Fruit fly (Drosophila melanogaster) whole organism, wandering third instar larva: ENCODE results near the gene bowl.

Source experiments
- Abd-B ChIP-seq: fragments of >200 bp; optimal IDR thresholded peaks from 2 replicates; lab custom pipeline; 2017; ENCODE audit warnings: missing biosample characterization, missing genetic modification characterization
- CG32264 ChIP-seq: fragments of 200-800 bp; sonication (Bioruptor generic); optimal IDR thresholded peaks from 2 replicates; lab custom pipeline; 2016; ENCODE audit warnings: missing biosample characterization, missing genetic modification characterization
- CG9705 ChIP-seq: fragments of 200-800 bp; sonication (Bioruptor generic); optimal IDR thresholded peaks from 2 replicates; lab custom pipeline; 2018; ENCODE audit warnings: missing biosample characterization, mild to moderate bottlenecking, missing genetic modification characterization
- CrebA ChIP-seq: fragments of 200-800 bp; sonication (Bioruptor generic); optimal IDR thresholded peaks from 2 replicates; lab custom pipeline; 2016; ENCODE audit warnings: missing biosample characterization, mild to moderate bottlenecking, missing genetic modification characterization, borderline replicate concordance
- Dfd ChIP-seq: fragments of >200 bp; optimal IDR thresholded peaks from 2 replicates; lab custom pipeline; 2017; ENCODE audit warnings: missing biosample characterization, missing genetic modification characterization
- Dif ChIP-seq: fragments of 200-275, 200-300 bp; sonication (Bioruptor generic); optimal IDR thresholded peaks from 2 replicates; lab custom pipeline; 2018; ENCODE audit warnings: missing biosample characterization, missing genetic modification characterization; ENCODE audit not compliant: partially characterized antibody
- GATAd ChIP-seq: sonication (Bioruptor generic); optimal IDR thresholded peaks from 2 replicates; lab custom pipeline; 2016; ENCODE audit warnings: missing biosample characterization, missing genetic modification characterization
- HLH106 ChIP-seq: fragments of 200-800 bp; optimal IDR thresholded peaks from 3 replicates; lab custom pipeline; 2019; ENCODE audit warnings: missing biosample characterization, mild to moderate bottlenecking, missing genetic modification characterization, moderate library complexity
- Hnf4 ChIP-seq: fragments of 200-800 bp; sonication (Bioruptor generic); optimal IDR thresholded peaks from 2 replicates; lab custom pipeline; 2016; ENCODE audit warnings: missing biosample characterization, mild to moderate bottlenecking, missing genetic modification characterization
- Hr78 ChIP-seq: fragments of >200 bp; optimal IDR thresholded peaks from 2 replicates; lab custom pipeline; 2017; ENCODE audit warnings: missing biosample characterization, missing genetic modification characterization
- Hr83 ChIP-seq: fragments of 200-300 bp; sonication (Bioruptor generic); optimal IDR thresholded peaks from 2 replicates; lab custom pipeline; 2016; ENCODE audit warnings: missing biosample characterization, mild to moderate bottlenecking, missing genetic modification characterization, moderate library complexity; ENCODE audit not compliant: poor library complexity, severe bottlenecking
- Jra ChIP-seq: sonication (Bioruptor generic); optimal IDR thresholded peaks from 2 replicates; lab custom pipeline; 2016; ENCODE audit warnings: missing biosample characterization, missing genetic modification characterization
- Mio ChIP-seq: sonication (Bioruptor generic); optimal IDR thresholded peaks from 2 replicates; lab custom pipeline; 2016; ENCODE audit warnings: missing biosample characterization, missing genetic modification characterization
- Myc ChIP-seq: fragments of >200 bp; optimal IDR thresholded peaks from 2 replicates; lab custom pipeline; 2017
- N ChIP-seq: fragments of >200 bp; optimal IDR thresholded peaks from 2 replicates; lab custom pipeline; 2018; ENCODE audit warnings: missing biosample characterization, missing external identifiers, missing genetic modification characterization
- OdsH ChIP-seq: fragments of 200-800 bp; sonication (Bioruptor generic); optimal IDR thresholded peaks from 2 replicates; lab custom pipeline; 2016; ENCODE audit warnings: missing biosample characterization, mild to moderate bottlenecking, missing genetic modification characterization
- Rel ChIP-seq, 2 experiments: fragments of 200-800 bp; sonication (Bioruptor generic) in 1 of 2; optimal IDR thresholded peaks; 2 replicates in 1 of 2; 3 replicates in 1 of 2; lab custom pipeline; 2016 to 2019; ENCODE audit warnings: mild to moderate bottlenecking in 2 of 2, missing biosample characterization in 2 of 2, missing genetic modification characterization in 2 of 2, moderate library complexity in 1 of 2
- Sp1 ChIP-seq: fragments of 200-800 bp; sonication (Bioruptor generic); optimal IDR thresholded peaks from 3 replicates; lab custom pipeline; 2019; ENCODE audit warnings: missing biosample characterization, mild to moderate bottlenecking, missing genetic modification characterization, moderate library complexity
- Vsx2 ChIP-seq: fragments of 200-300, 225-300 bp; sonication (Bioruptor generic); optimal IDR thresholded peaks from 2 replicates; lab custom pipeline; 2018; ENCODE audit warnings: missing biosample characterization, missing genetic modification characterization; ENCODE audit not compliant: partially characterized antibody
- br ChIP-seq: fragments of 200-800 bp; sonication (Bioruptor generic); optimal IDR thresholded peaks from 2 replicates; lab custom pipeline; 2016; ENCODE audit warnings: missing biosample characterization, missing genetic modification characterization
- brk ChIP-seq: fragments of 200-800 bp; sonication (Bioruptor generic); optimal IDR thresholded peaks from 2 replicates; lab custom pipeline; 2016; ENCODE audit warnings: missing biosample characterization, mild to moderate bottlenecking, missing genetic modification characterization
- dl ChIP-seq, 2 experiments: fragments of 175-275, 200-275 bp in 1 of 2; fragments of 200-275 bp in 1 of 2; sonication (Bioruptor generic); optimal IDR thresholded peaks; lab custom pipeline; 2018; ENCODE audit warnings: mild to moderate bottlenecking in 2 of 2, missing biosample characterization in 2 of 2, missing genetic modification characterization in 2 of 2, moderate library complexity in 2 of 2; ENCODE audit not compliant: partially characterized antibody in 2 of 2, insufficient read depth in 1 of 2
- dmrt93B ChIP-seq: fragments of 200-800 bp; sonication (Bioruptor generic); optimal IDR thresholded peaks from 2 replicates; lab custom pipeline; 2018; ENCODE audit warnings: missing biosample characterization, mild to moderate bottlenecking, missing genetic modification characterization
- dsf ChIP-seq: sonication (Bioruptor generic); optimal IDR thresholded peaks from 2 replicates; lab custom pipeline; 2016; ENCODE audit warnings: missing biosample characterization, missing genetic modification characterization, borderline replicate concordance
- ey ChIP-seq: fragments of 200-800 bp; sonication (Bioruptor generic); optimal IDR thresholded peaks from 2 replicates; lab custom pipeline; 2016; ENCODE audit warnings: missing biosample characterization, missing genetic modification characterization
- foxo ChIP-seq, 2 experiments: fragments of 200-800 bp; sonication (Bioruptor generic); optimal IDR thresholded peaks; 2 replicates in 1 of 2; 3 replicates in 1 of 2; lab custom pipeline; 2016 to 2017; ENCODE audit warnings: missing biosample characterization in 2 of 2, missing genetic modification characterization in 2 of 2
- fru ChIP-seq: fragments of 200-800 bp; sonication (Bioruptor generic); optimal IDR thresholded peaks from 3 replicates; lab custom pipeline; 2016; ENCODE audit warnings: missing biosample characterization, mild to moderate bottlenecking, missing genetic modification characterization
- h ChIP-seq: fragments of 200-800 bp; sonication (Bioruptor generic); optimal IDR thresholded peaks from 3 replicates; lab custom pipeline; 2016; ENCODE audit warnings: missing biosample characterization, mild to moderate bottlenecking, missing genetic modification characterization
- jim ChIP-seq: fragments of 175-275, 200-325 bp; sonication (Bioruptor generic); optimal IDR thresholded peaks from 2 replicates; lab custom pipeline; 2016; ENCODE audit warnings: missing biosample characterization, mild to moderate bottlenecking, missing genetic modification characterization
- lola ChIP-seq: fragments of >200 bp; optimal IDR thresholded peaks from 2 replicates; lab custom pipeline; 2017; ENCODE audit warnings: missing biosample characterization, missing genetic modification characterization
- pan ChIP-seq: fragments of >200 bp; optimal IDR thresholded peaks from 2 replicates; lab custom pipeline; 2017
- psq ChIP-seq: fragments of 200-800 bp; sonication (Bioruptor generic); optimal IDR thresholded peaks from 3 replicates; lab custom pipeline; 2017; ENCODE audit warnings: missing biosample characterization, mild to moderate bottlenecking, missing genetic modification characterization, moderate library complexity
- rgr ChIP-seq: fragments of 200-800 bp; sonication (Bioruptor generic); optimal IDR thresholded peaks from 3 replicates; lab custom pipeline; 2016; ENCODE audit warnings: missing biosample characterization, mild to moderate bottlenecking, missing genetic modification characterization
- sage ChIP-seq: fragments of 200-800 bp; sonication (Bioruptor generic); optimal IDR thresholded peaks from 2 replicates; lab custom pipeline; 2016; ENCODE audit warnings: missing biosample characterization, mild to moderate bottlenecking, missing genetic modification characterization
- sv ChIP-seq: fragments of 200-800 bp; sonication (Bioruptor generic); optimal IDR thresholded peaks from 3 replicates; lab custom pipeline; 2016; ENCODE audit warnings: missing biosample characterization, missing genetic modification characterization
- tai ChIP-seq: sonication (Bioruptor generic); optimal IDR thresholded peaks from 2 replicates; lab custom pipeline; 2016; ENCODE audit warnings: missing biosample characterization, missing genetic modification characterization
- usp ChIP-seq: fragments of >200 bp; optimal IDR thresholded peaks from 2 replicates; lab custom pipeline; 2017; ENCODE audit warnings: missing biosample characterization, missing genetic modification characterization
- woc ChIP-seq: sonication (Bioruptor generic); optimal IDR thresholded peaks from 2 replicates; lab custom pipeline; 2016; ENCODE audit warnings: missing biosample characterization, mild to moderate bottlenecking, missing genetic modification characterization

The bowl gene

dm6 chr2L:3771109-3772067 is at the start of gene bowl:
Gene bowl (plus strand): TSS chr2L:3771700.
- no peak for TF ChIP-seq pan (lab: Kevin White, UChicago)
- peak; percentile 84 for TF ChIP-seq GATAd (GFP tag; lab: Kevin White, UChicago)
- peak; percentile 98 for TF ChIP-seq br (GFP tag; lab: Kevin White, UChicago)
- peak; percentile 94 for TF ChIP-seq HLH106 (tag; lab: Kevin White, UChicago)
- TF ChIP-seq N (GFP tag; lab: Kevin White, UChicago), result no peak
- peak; percentile 99 for TF ChIP-seq h (GFP tag; lab: Kevin White, UChicago)
- TF ChIP-seq woc, result peak; percentile 96
- peak; percentile 86 for TF ChIP-seq jim
- TF ChIP-seq foxo (GFP tag; optimal IDR thresholded peaks at IDR 0.05; lab: Kevin White, UChicago), result peak; percentile 84 to 98
- TF ChIP-seq psq (GFP tag; lab: Kevin White, UChicago), result peak; percentile 97
- peak; percentile 99 for TF ChIP-seq Sp1
- TF ChIP-seq Abd-B (GFP tag; lab: Kevin White, UChicago), result no peak
- no peak for TF ChIP-seq Myc (lab: Kevin White, UChicago)
- peak; percentile 62 to 67 for TF ChIP-seq dl (GFP tag; optimal IDR thresholded peaks at IDR 0.05; lab: Kevin White, UChicago; ENCODE audit: insufficient read depth in 1 of 2, partially characterized antibody in 2 of 2)
- TF ChIP-seq ey (GFP tag; lab: Kevin White, UChicago), result peak; percentile 98
- TF ChIP-seq dmrt93B (GFP tag; lab: Kevin White, UChicago), result peak; percentile 92
- peak; percentile 94 for TF ChIP-seq Vsx2 (GFP tag; lab: Kevin White, UChicago)
- peak; percentile 60 for TF ChIP-seq Mio (GFP tag; lab: Kevin White, UChicago)
- peak; percentile 96 for TF ChIP-seq rgr (GFP tag; lab: Kevin White, UChicago)
- peak; percentile 78 for TF ChIP-seq CG9705
- TF ChIP-seq CG32264, result peak; percentile 89
- peak; percentile 13 for TF ChIP-seq Dfd
- peak; percentile 79 for TF ChIP-seq Hr83 (GFP tag; lab: Kevin White, UChicago)
- TF ChIP-seq Dif, result peak; percentile 79
- peak; percentile 88 for TF ChIP-seq CrebA (GFP tag; lab: Kevin White, UChicago)
- no peak for TF ChIP-seq lola
- peak; percentile 93 for TF ChIP-seq Rel (GFP tag; optimal IDR thresholded peaks at IDR 0.05; lab: Kevin White, UChicago)
- peak; percentile 78 for TF ChIP-seq Rel (tag; optimal IDR thresholded peaks at IDR 0.05; lab: Kevin White, UChicago)
- TF ChIP-seq sv, result peak; percentile 97
- TF ChIP-seq Hnf4 (GFP tag; lab: Kevin White, UChicago), result peak; percentile 98
- peak; percentile 97 for TF ChIP-seq brk (GFP tag; lab: Kevin White, UChicago)
- peak; percentile 99 for TF ChIP-seq OdsH (GFP tag; lab: Kevin White, UChicago)
- TF ChIP-seq usp (GFP tag; lab: Kevin White, UChicago), result no peak
- no peak for TF ChIP-seq Hr78 (GFP tag; lab: Kevin White, UChicago)
- TF ChIP-seq sage (GFP tag; lab: Kevin White, UChicago), result peak; percentile 95
- TF ChIP-seq dsf, result peak; percentile 92
- peak; percentile 96 for TF ChIP-seq tai
- TF ChIP-seq fru (GFP tag; lab: Kevin White, UChicago), result peak; percentile 99
- TF ChIP-seq Jra (GFP tag; lab: Kevin White, UChicago), result peak; percentile 97

dm6 chr2L:3729635-3730034 is 41.9 kb upstream of the bowl start:
- TF ChIP-seq Jra (GFP tag; lab: Kevin White, UChicago), result no peak
